Fruit fly (Drosophila melanogaster): ENCODE measurements around the gene RabGGTb.
A peak's percentile ranks its signal among the peaks of the same experiment; 100 is the strongest.

The RabGGTb gene

DNA sequence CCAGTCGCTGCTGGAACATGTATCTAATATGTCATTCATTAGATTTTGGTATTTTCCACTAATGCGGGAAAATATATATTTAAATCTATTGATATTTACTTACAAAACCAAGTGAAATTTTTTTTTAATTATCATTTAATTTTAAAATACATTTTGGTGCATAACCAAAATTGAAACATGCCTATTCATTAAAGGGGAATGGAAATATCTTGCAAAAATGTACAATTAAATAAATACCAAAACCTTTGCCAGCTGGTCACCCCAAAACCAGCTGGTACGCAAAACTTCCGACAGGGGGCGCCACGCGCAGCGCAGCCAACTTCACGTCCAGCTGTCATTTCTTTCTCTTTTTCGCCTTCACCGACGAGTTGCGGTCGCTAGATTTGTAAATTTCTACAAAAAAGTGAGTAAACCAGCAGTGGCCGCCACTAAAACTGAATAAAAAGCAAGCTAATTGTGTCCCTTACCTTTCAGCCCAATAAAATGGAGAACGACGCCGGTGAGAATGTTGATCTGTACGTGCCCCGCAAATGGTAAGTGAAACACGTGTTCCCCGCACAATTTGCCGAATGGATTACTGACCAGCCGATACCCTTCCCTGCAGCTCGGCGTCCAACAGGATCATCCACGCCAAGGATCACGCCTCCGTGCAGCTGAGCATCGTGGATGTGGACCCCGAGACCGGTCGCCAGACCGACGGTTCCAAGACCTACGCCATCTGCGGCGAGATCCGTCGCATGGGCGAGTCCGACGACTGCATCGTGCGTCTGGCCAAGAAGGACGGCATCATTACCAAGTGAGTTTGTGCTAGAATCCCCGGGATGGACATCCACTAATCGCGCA, 22.9 kb upstream of the RabGGTb start, which contains the start of the genes CG3104 and RpS21 (continued):
- peak; percentile 48 for TF ChIP-seq crol (GFP tag; IDR thresholded peaks at IDR 0.05)
- peak; percentile 93 for TF ChIP-seq NC2β (GFP tag; optimal IDR thresholded peaks at IDR 0.05)
- TF ChIP-seq CG11504 (tag; optimal IDR thresholded peaks at IDR 0.05): peak; percentile 79
- TF ChIP-seq Scr (GFP tag; IDR thresholded peaks at IDR 0.05; ENCODE audit: partially characterized antibody): no peak
- peak; percentile 74 for TF ChIP-seq Six4 (GFP tag; optimal IDR thresholded peaks at IDR 0.05)
- TF ChIP-seq CG13287 (GFP tag; IDR thresholded peaks at IDR 0.05; ENCODE audit: partially characterized antibody): peak; percentile 9; the same call in 1 of the 2 replicates
- TF ChIP-seq CG32532 (GFP tag; IDR thresholded peaks at IDR 0.05): peak; percentile 95
- no peak for TF ChIP-seq usp (GFP tag; optimal IDR thresholded peaks at IDR 0.05)
- peak; percentile 90 for TF ChIP-seq Sin3A (optimal IDR thresholded peaks at IDR 0.05)
- peak; percentile 88 for TF ChIP-seq CG14441 (GFP tag; IDR thresholded peaks at IDR 0.05)
- TF ChIP-seq NfI (GFP tag; optimal IDR thresholded peaks at IDR 0.05): peak; percentile 93
- peak; percentile 77 for TF ChIP-seq chn (GFP tag; optimal IDR thresholded peaks at IDR 0.05)
- peak; percentile 68 for TF ChIP-seq CG18476 (GFP tag; optimal IDR thresholded peaks at IDR 0.05)
- peak; percentile 80 for TF ChIP-seq CG1792 (GFP tag; optimal IDR thresholded peaks at IDR 0.05)
- no peak for TF ChIP-seq pita (GFP tag; optimal IDR thresholded peaks at IDR 0.05)
- peak; percentile 64 for TF ChIP-seq Atf-2 (GFP tag; optimal IDR thresholded peaks at IDR 0.05)
- peak; percentile 65 for TF ChIP-seq pum (GFP tag; optimal IDR thresholded peaks at IDR 0.05)
- TF ChIP-seq lmd (GFP tag; IDR thresholded peaks at IDR 0.05): peak; percentile 82
- peak; percentile 70; the same call in 2 of the 3 replicates for TF ChIP-seq CG7357 (GFP tag; IDR thresholded peaks at IDR 0.05)
- TF ChIP-seq sqz (GFP tag; optimal IDR thresholded peaks at IDR 0.05): peak; percentile 84
- peak; percentile 85 for TF ChIP-seq ttk (GFP tag; IDR thresholded peaks at IDR 0.05)
- peak; percentile 93 for TF ChIP-seq zfh1 (GFP tag; IDR thresholded peaks at IDR 0.05)
- TF ChIP-seq ap (GFP tag; IDR thresholded peaks at IDR 0.05): peak; percentile 88
- TF ChIP-seq CG33557 (GFP tag; optimal IDR thresholded peaks at IDR 0.05): peak; percentile 73
- peak; percentile 65 for TF ChIP-seq trh (GFP tag; optimal IDR thresholded peaks at IDR 0.05)
- TF ChIP-seq CG1024 (GFP tag; IDR thresholded peaks at IDR 0.05): peak; percentile 92
- TF ChIP-seq CG7556 (GFP tag; optimal IDR thresholded peaks at IDR 0.05): peak; percentile 67
- TF ChIP-seq CG3995 (GFP tag; optimal IDR thresholded peaks at IDR 0.05): peak; percentile 72
- TF ChIP-seq jumu (GFP tag; optimal IDR thresholded peaks at IDR 0.05): peak; percentile 73
- peak; percentile 75 for TF ChIP-seq crc (GFP tag; optimal IDR thresholded peaks at IDR 0.05)
- TF ChIP-seq kah (GFP tag; optimal IDR thresholded peaks at IDR 0.05): peak; percentile 58
- TF ChIP-seq CG8765 (GFP tag; IDR thresholded peaks at IDR 0.05): peak; percentile 78
- TF ChIP-seq fd102C (GFP tag; optimal IDR thresholded peaks at IDR 0.05): peak; percentile 62
- TF ChIP-seq CG8924 (tag; optimal IDR thresholded peaks at IDR 0.05): peak; percentile 60
- TF ChIP-seq CG17328 (GFP tag; IDR thresholded peaks at IDR 0.05): peak; percentile 92
- peak; percentile 86 for TF ChIP-seq pho (GFP tag; optimal IDR thresholded peaks at IDR 0.05)
- TF ChIP-seq zf30C (GFP tag; optimal IDR thresholded peaks at IDR 0.05): peak; percentile 50
- TF ChIP-seq CG10959 (GFP tag; IDR thresholded peaks at IDR 0.05): peak; percentile 74
- peak; percentile 95 for TF ChIP-seq CG9797 (GFP tag; optimal IDR thresholded peaks at IDR 0.05)
- no peak for TF ChIP-seq Dip2 (GFP tag; IDR thresholded peaks at IDR 0.05)
- TF ChIP-seq CG16815 (GFP tag; optimal IDR thresholded peaks at IDR 0.05): peak; percentile 72
- peak; percentile 11 for TF ChIP-seq tap (tag; optimal IDR thresholded peaks at IDR 0.05)
- peak; percentile 66 for TF ChIP-seq CG11696 (GFP tag; IDR thresholded peaks at IDR 0.05)
- TF ChIP-seq fd64A (GFP tag; optimal IDR thresholded peaks at IDR 0.05): peak; percentile 55
- TF ChIP-seq toy (GFP tag; IDR thresholded peaks at IDR 0.05): peak; percentile 80; the same call in 1 of the 2 replicates
- TF ChIP-seq eve (GFP tag; optimal IDR thresholded peaks at IDR 0.05): peak in 1 of 2 experiments; percentile 77
- TF ChIP-seq mam (GFP tag; optimal IDR thresholded peaks at IDR 0.05): peak; percentile 86
- TF ChIP-seq Kr (GFP tag; optimal IDR thresholded peaks at IDR 0.05): peak; percentile 39
- no peak for TF ChIP-seq Elba2 (GFP tag; optimal IDR thresholded peaks at IDR 0.05)
- peak; percentile 85 for TF ChIP-seq Usf (GFP tag; optimal IDR thresholded peaks at IDR 0.05)

All from whole organism, embryonic.